Worm (Caenorhabditis elegans): ENCODE measurements around the gene grl-4.

grl-4 gene

DNA sequence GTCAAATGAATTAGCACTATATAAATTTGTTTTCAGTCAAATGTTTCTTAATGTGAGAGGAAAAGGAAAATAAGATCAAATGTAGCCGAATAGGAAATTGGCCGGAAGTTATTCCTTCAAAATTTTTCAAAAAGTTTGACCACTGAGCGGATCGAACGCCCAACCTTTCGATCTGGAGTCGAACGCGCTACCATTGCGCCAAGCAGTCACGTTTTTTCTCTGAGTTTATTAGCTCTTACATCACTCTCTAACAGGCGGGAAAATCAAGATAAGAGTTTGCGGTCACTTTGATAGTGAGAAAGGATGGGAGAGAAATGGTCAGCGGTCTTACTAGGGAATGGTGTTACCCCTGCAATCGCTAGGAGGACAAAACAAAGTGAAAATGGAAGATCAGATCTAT is 33.5 kb upstream of the grl-4 start (continued):
- peak; percentile 12 for TF ChIP-seq swsn-7 (tag; optimal IDR thresholded peaks at IDR 0.05)
- TF ChIP-seq C34B4.2 (tag; optimal IDR thresholded peaks at IDR 0.05), result no peak
- TF ChIP-seq C16A3.4 (tag; optimal IDR thresholded peaks at IDR 0.05), result peak; percentile 6
- no peak for TF ChIP-seq hlh-4 (tag; optimal IDR thresholded peaks at IDR 0.05)
- TF ChIP-seq elt-2 (tag; optimal IDR thresholded peaks at IDR 0.05), result no peak
- peak; percentile 75 for TF ChIP-seq rnt-1 (tag; optimal IDR thresholded peaks at IDR 0.05)
- TF ChIP-seq nhr-237 (tag; optimal IDR thresholded peaks at IDR 0.05), result no peak
- no peak for TF ChIP-seq ceh-8 (GFP tag; optimal IDR thresholded peaks at IDR 0.05)
- TF ChIP-seq efl-3 (GFP tag; optimal IDR thresholded peaks at IDR 0.05), result no peak
- no peak for TF ChIP-seq vab-15 (tag; optimal IDR thresholded peaks at IDR 0.05)
- peak in 1 of 2 experiments; percentile 29 for TF ChIP-seq efl-1 (optimal IDR thresholded peaks at IDR 0.05)
- peak in 1 of 2 experiments; percentile 90 for TF ChIP-seq efl-1 (GFP tag; optimal IDR thresholded peaks at IDR 0.05 in 1 of 2)
- TF ChIP-seq nhr-85 (tag), result peak; percentile 48
- TF ChIP-seq nhr-11 (tag; optimal IDR thresholded peaks at IDR 0.05), result no peak
- no peak for TF ChIP-seq fos-1 (tag; optimal IDR thresholded peaks at IDR 0.05)
- no peak for TF ChIP-seq mef-2 (tag; optimal IDR thresholded peaks at IDR 0.05)
- peak; percentile 57 for TF ChIP-seq nhr-19 (GFP tag; conservative IDR thresholded peaks at IDR 0.05)
- no peak for TF ChIP-seq grh-1 (GFP tag; IDR thresholded peaks at IDR 0.05)
- no peak for TF ChIP-seq fkh-4 (tag; optimal IDR thresholded peaks at IDR 0.05; ENCODE audit: borderline replicate concordance)
- peak; percentile 15 to 66 for TF ChIP-seq lin-35 (GFP tag; optimal IDR thresholded peaks at IDR 0.05)
- TF ChIP-seq ztf-4 (tag; optimal IDR thresholded peaks at IDR 0.05), result no peak
- TF ChIP-seq elt-3 (tag; optimal IDR thresholded peaks at IDR 0.05), result peak in 2 of 6 experiments; percentile 18 to 29
- TF ChIP-seq Y116A8C.19 (tag; optimal IDR thresholded peaks at IDR 0.05; ENCODE audit: borderline replicate concordance), result no peak
- TF ChIP-seq nhr-77 (tag; optimal IDR thresholded peaks at IDR 0.05), result peak; percentile 0
- no peak for TF ChIP-seq egl-13 (tag; optimal IDR thresholded peaks at IDR 0.05)
- no peak for TF ChIP-seq snpc-4 (tag; optimal IDR thresholded peaks at IDR 0.05)
- TF ChIP-seq sup-37 (GFP tag; optimal IDR thresholded peaks at IDR 0.05), result no peak
- no peak for TF ChIP-seq lin-39 (tag; optimal IDR thresholded peaks at IDR 0.05)
- TF ChIP-seq ama-1 (optimal IDR thresholded peaks at IDR 0.05), result no peak
- TF ChIP-seq nhr-47 (tag; optimal IDR thresholded peaks at IDR 0.05), result no peak
- no peak for TF ChIP-seq dsc-1 (tag; optimal IDR thresholded peaks at IDR 0.05)
- TF ChIP-seq lin-14 (GFP tag; optimal IDR thresholded peaks at IDR 0.05), result peak; percentile 16
- no peak for TF ChIP-seq hlh-17 (GFP tag; optimal IDR thresholded peaks at IDR 0.05; ENCODE audit: borderline replicate concordance)
- TF ChIP-seq fkh-10 (GFP tag; optimal IDR thresholded peaks at IDR 0.05), result no peak
- no peak for TF ChIP-seq ceh-88 (GFP tag; IDR thresholded peaks at IDR 0.05)
- no peak for TF ChIP-seq sox-4 (tag; optimal IDR thresholded peaks at IDR 0.05)
- TF ChIP-seq unc-62 (GFP tag; optimal IDR thresholded peaks at IDR 0.05), result no peak
- TF ChIP-seq nhr-28 (tag; optimal IDR thresholded peaks at IDR 0.05), result no peak
- no peak for TF ChIP-seq hpl-2 (GFP tag; optimal IDR thresholded peaks at IDR 0.05)

DNA sequence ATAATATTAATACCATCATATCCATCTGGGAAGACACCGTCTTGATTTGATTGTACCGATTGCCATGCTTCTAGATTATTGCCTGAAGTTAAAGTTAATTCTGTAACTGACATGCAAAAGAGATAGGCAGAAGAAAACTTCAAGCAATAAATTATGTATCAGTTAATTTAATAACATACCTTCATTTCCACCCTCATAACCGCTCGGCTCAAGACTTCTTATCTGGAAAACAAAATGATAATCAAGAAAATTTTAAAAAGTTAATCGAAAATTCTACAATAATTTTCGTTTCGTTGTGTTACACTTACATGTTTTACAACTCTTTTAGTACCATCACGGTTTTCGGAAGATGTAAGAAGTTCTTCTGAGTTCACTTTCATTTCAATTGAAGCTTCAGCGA is 31.6 kb upstream of the grl-4 start:
- no peak for TF ChIP-seq efl-1 (optimal IDR thresholded peaks at IDR 0.05)
- peak in 1 of 2 experiments; percentile 57 for TF ChIP-seq efl-1 (GFP tag; optimal IDR thresholded peaks at IDR 0.05 in 1 of 2)
- no peak for TF ChIP-seq nhr-77 (tag; optimal IDR thresholded peaks at IDR 0.05)

DNA sequence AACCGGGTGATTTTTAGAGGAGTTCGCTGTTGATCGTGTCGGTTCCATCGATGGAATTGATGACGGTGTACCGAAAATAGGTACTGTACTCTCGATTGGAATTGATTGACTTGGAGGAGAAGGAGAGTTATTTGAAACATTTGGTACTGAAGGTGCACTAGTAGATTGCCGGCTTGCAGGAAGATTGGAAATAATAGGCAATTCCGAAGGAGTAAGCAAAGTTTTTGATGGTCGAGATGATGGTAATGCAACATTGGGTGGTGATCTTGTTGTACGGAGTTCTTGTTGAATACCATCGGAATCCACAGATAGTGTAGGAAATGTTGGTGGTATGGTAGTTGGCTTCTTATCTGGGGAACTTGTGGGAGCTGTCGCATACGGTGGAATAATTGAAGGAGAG is 28.5 kb upstream of the grl-4 start:
- TF ChIP-seq ceh-88 (GFP tag; IDR thresholded peaks at IDR 0.05), result no peak
- no peak for TF ChIP-seq hlh-4 (tag; optimal IDR thresholded peaks at IDR 0.05)
- no peak for TF ChIP-seq fos-1 (tag; optimal IDR thresholded peaks at IDR 0.05)
- no peak for TF ChIP-seq efl-3 (GFP tag; optimal IDR thresholded peaks at IDR 0.05)
- no peak for TF ChIP-seq sptf-1 (tag; optimal IDR thresholded peaks at IDR 0.05)
- TF ChIP-seq xbp-1 (tag; optimal IDR thresholded peaks at IDR 0.05), result no peak
